Comparison of ENCODE assay signal across 1 fruit fly cellular context in genomic region chrX:19622924-19623323, dm6.
TF ChIP-seq lines count a peak whose summit lies in the region.

Gene Naa20A, minus strand, starts transcription at chrX:19623074.
Gene MKP-4, plus strand, starts transcription at chrX:19623114.

TF ChIP-seq in whole organism, embryonic, 481 proteins besides CTCF, POLR2A, EP300 and RAD21 (continued from another document and continues in another):
- TF ChIP-seq slbo (GFP tag; IDR thresholded peaks at IDR 0.05; lab: Robert Waterston, UW) (no peak), CG2678 (tag; optimal IDR thresholded peaks at IDR 0.05; lab: Kevin White, UChicago) (no peak), CG17829 (tag; optimal IDR thresholded peaks at IDR 0.05; lab: Kevin White, UChicago) (peak; percentile 5), E2f1 (GFP tag; IDR thresholded peaks at IDR 0.05; lab: Robert Waterston, UW) (no peak), klu (GFP tag; IDR thresholded peaks at IDR 0.05; lab: Robert Waterston, UW) (no peak), CG16815 (GFP tag; optimal IDR thresholded peaks at IDR 0.05; lab: Kevin White, UChicago) (no peak), sima (GFP tag; optimal IDR thresholded peaks at IDR 0.05; lab: Kevin White, UChicago) (no peak), sens (GFP tag; lab: Kevin White, UChicago) (no peak), schlank (tag; optimal IDR thresholded peaks at IDR 0.05; lab: Kevin White, UChicago) (no peak), tll (GFP tag; optimal IDR thresholded peaks at IDR 0.05; lab: Kevin White, UChicago) (no peak), CG13775 (GFP tag; optimal IDR thresholded peaks at IDR 0.05; lab: Kevin White, UChicago) (no peak), Ets97D (GFP tag; optimal IDR thresholded peaks at IDR 0.05; lab: Kevin White, UChicago) (peak; percentile 49), Bteb2 (GFP tag; optimal IDR thresholded peaks at IDR 0.05; lab: Kevin White, UChicago) (no peak), Dip3 (GFP tag; optimal IDR thresholded peaks at IDR 0.05; lab: Kevin White, UChicago) (no peak), trem (tag; optimal IDR thresholded peaks at IDR 0.05; lab: Kevin White, UChicago) (peak; percentile 26), CG14667 (GFP tag; IDR thresholded peaks at IDR 0.05; lab: Robert Waterston, UW) (no peak), ash1 (GFP tag; optimal IDR thresholded peaks at IDR 0.05; lab: Kevin White, UChicago) (no peak), CG8388 (GFP tag; optimal IDR thresholded peaks at IDR 0.05; lab: Kevin White, UChicago) (no peak), tup (GFP tag; optimal IDR thresholded peaks at IDR 0.05; lab: Kevin White, UChicago) (no peak), CG12659 (GFP tag; optimal IDR thresholded peaks at IDR 0.05; lab: Kevin White, UChicago) (peak; percentile 36), nerfin-1 (tag; optimal IDR thresholded peaks at IDR 0.05; lab: Kevin White, UChicago) (peak; percentile 38), exex (tag; optimal IDR thresholded peaks at IDR 0.05; lab: Kevin White, UChicago) (no peak), CG43689 (GFP tag; IDR thresholded peaks at IDR 0.05; lab: Robert Waterston, UW) (no peak), pita (GFP tag; optimal IDR thresholded peaks at IDR 0.05; lab: Kevin White, UChicago) (no peak), CG30020 (tag; optimal IDR thresholded peaks at IDR 0.05; lab: Kevin White, UChicago) (no peak), HmgZ (tag; optimal IDR thresholded peaks at IDR 0.05; lab: Kevin White, UChicago) (peak; percentile 34), pnt (GFP tag; optimal IDR thresholded peaks at IDR 0.05; lab: Kevin White, UChicago) (no peak), BtbVII (GFP tag; optimal IDR thresholded peaks at IDR 0.05; lab: Kevin White, UChicago) (no peak), oc (tag; optimal IDR thresholded peaks at IDR 0.05; lab: Kevin White, UChicago) (no peak), CG1792 (GFP tag; optimal IDR thresholded peaks at IDR 0.05; lab: Kevin White, UChicago) (no peak), D19B (GFP tag; optimal IDR thresholded peaks at IDR 0.05; lab: Kevin White, UChicago) (no peak), CG12236 (GFP tag; optimal IDR thresholded peaks at IDR 0.05; lab: Kevin White, UChicago) (no peak), CG13624 (GFP tag; optimal IDR thresholded peaks at IDR 0.05; lab: Kevin White, UChicago) (peak; percentile 31), CG13287 (GFP tag; IDR thresholded peaks at IDR 0.05; lab: Robert Waterston, UW; ENCODE audit: partially characterized antibody) (peak; percentile 82), E2f2 (GFP tag; IDR thresholded peaks at IDR 0.05; lab: Robert Waterston, UW) (peak; percentile 61; the same call in 1 of the 2 replicates), CG6683 (GFP tag; optimal IDR thresholded peaks at IDR 0.05; lab: Kevin White, UChicago) (no peak), nmo (GFP tag; optimal IDR thresholded peaks at IDR 0.05; lab: Kevin White, UChicago) (peak; percentile 12), HLH4C (GFP tag; IDR thresholded peaks at IDR 0.05; lab: Robert Waterston, UW; ENCODE audit: partially characterized antibody) (peak; percentile 73), HLHmδ (GFP tag; optimal IDR thresholded peaks at IDR 0.05; lab: Kevin White, UChicago) (no peak), NFAT (GFP tag; IDR thresholded peaks at IDR 0.05; lab: Robert Waterston, UW) (0 out of 2 replicates have a peak, but pooled peaks have one; percentile 14), amos (GFP tag; IDR thresholded peaks at IDR 0.05; lab: Robert Waterston, UW; ENCODE audit: partially characterized antibody) (peak; percentile 81), tna (GFP tag; IDR thresholded peaks at IDR 0.05; lab: Robert Waterston, UW; ENCODE audit: partially characterized antibody) (peak; percentile 60), CG34376 (GFP tag; optimal IDR thresholded peaks at IDR 0.05; lab: Kevin White, UChicago) (peak; percentile 14), CG31365 (tag; optimal IDR thresholded peaks at IDR 0.05; lab: Kevin White, UChicago) (no peak), Ptx1 (GFP tag; IDR thresholded peaks at IDR 0.05; lab: Robert Waterston, UW) (no peak), B-H2 (GFP tag; optimal IDR thresholded peaks at IDR 0.05; lab: Kevin White, UChicago) (no peak), CG4617 (GFP tag; optimal IDR thresholded peaks at IDR 0.05; lab: Kevin White, UChicago; ENCODE audit: borderline replicate concordance) (peak; percentile 52), CG15601 (tag; optimal IDR thresholded peaks at IDR 0.05; lab: Kevin White, UChicago) (no peak), CG10209 (GFP tag; optimal IDR thresholded peaks at IDR 0.05; lab: Kevin White, UChicago) (no peak), prd (optimal IDR thresholded peaks at IDR 0.05; lab: Kevin White, UChicago) (no peak), prd (GFP tag; IDR thresholded peaks at IDR 0.05; lab: Robert Waterston, UW) (no peak), mirr (GFP tag; optimal IDR thresholded peaks at IDR 0.05; lab: Kevin White, UChicago) (no peak), NC2β (GFP tag; optimal IDR thresholded peaks at IDR 0.05; lab: Kevin White, UChicago) (no peak), CG11696 (GFP tag; IDR thresholded peaks at IDR 0.05; lab: Robert Waterston, UW) (peak; percentile 52; the same call in 1 of the 2 replicates), CG9797 (GFP tag; optimal IDR thresholded peaks at IDR 0.05; lab: Kevin White, UChicago) (peak; percentile 83), CG16779 (GFP tag; IDR thresholded peaks at IDR 0.05; lab: Robert Waterston, UW) (no peak), CG7839 (tag; optimal IDR thresholded peaks at IDR 0.05; lab: Kevin White, UChicago) (no peak), CG1529 (GFP tag; optimal IDR thresholded peaks at IDR 0.05; lab: Kevin White, UChicago) (no peak), gsb (GFP tag; IDR thresholded peaks at IDR 0.05; lab: Robert Waterston, UW) (no peak), dati (GFP tag; IDR thresholded peaks at IDR 0.05; lab: Robert Waterston, UW) (no peak), repo (GFP tag; optimal IDR thresholded peaks at IDR 0.05; lab: Kevin White, UChicago) (no peak), cwo (GFP tag; optimal IDR thresholded peaks at IDR 0.05; lab: Kevin White, UChicago) (no peak), Ada2b (GFP tag; IDR thresholded peaks at IDR 0.05; lab: Robert Waterston, UW) (no peak), chn (GFP tag; optimal IDR thresholded peaks at IDR 0.05; lab: Kevin White, UChicago) (no peak), otp (GFP tag; IDR thresholded peaks at IDR 0.05; lab: Robert Waterston, UW) (no peak), BEAF-32 (GFP tag; optimal IDR thresholded peaks at IDR 0.05; lab: Kevin White, UChicago) (peak; percentile 76), Rx (GFP tag; IDR thresholded peaks at IDR 0.05; lab: Robert Waterston, UW) (no peak), Dad (GFP tag; optimal IDR thresholded peaks at IDR 0.05; lab: Kevin White, UChicago) (no peak), CG7928 (GFP tag; optimal IDR thresholded peaks at IDR 0.05; lab: Kevin White, UChicago) (no peak), slp2 (GFP tag; optimal IDR thresholded peaks at IDR 0.05; lab: Kevin White, UChicago) (no peak), Opbp (GFP tag; IDR thresholded peaks at IDR 0.05; lab: Robert Waterston, UW; ENCODE audit: partially characterized antibody) (peak; percentile 76), MTF-1 (GFP tag; optimal IDR thresholded peaks at IDR 0.05; lab: Kevin White, UChicago; ENCODE audit: borderline replicate concordance) (no peak), Gsc (GFP tag; IDR thresholded peaks at IDR 0.05; lab: Robert Waterston, UW) (no peak), crc (GFP tag; optimal IDR thresholded peaks at IDR 0.05; lab: Kevin White, UChicago) (no peak), salm (tag; optimal IDR thresholded peaks at IDR 0.05; lab: Kevin White, UChicago) (no peak), Fer1 (GFP tag; optimal IDR thresholded peaks at IDR 0.05; lab: Kevin White, UChicago) (peak; percentile 5), CG14860 (GFP tag; IDR thresholded peaks at IDR 0.05; lab: Robert Waterston, UW; ENCODE audit: partially characterized antibody) (peak; percentile 59; the same call in 2 of the 3 replicates), CG15479 (GFP tag; optimal IDR thresholded peaks at IDR 0.05; lab: Kevin White, UChicago) (no peak), Trl (optimal IDR thresholded peaks at IDR 0.05; lab: Kevin White, UChicago) (no peak), Trl (GFP tag; optimal IDR thresholded peaks at IDR 0.05; lab: Kevin White, UChicago) (no peak), Tbp (GFP tag; optimal IDR thresholded peaks at IDR 0.05; lab: Kevin White, UChicago) (no peak), CG4854 (GFP tag; optimal IDR thresholded peaks at IDR 0.05; lab: Kevin White, UChicago) (no peak), sna (GFP tag; IDR thresholded peaks at IDR 0.05; lab: Robert Waterston, UW; ENCODE audit: partially characterized antibody) (peak; percentile 71; the same call in 1 of the 2 replicates), Six4 (GFP tag; optimal IDR thresholded peaks at IDR 0.05; lab: Kevin White, UChicago) (no peak), mld (GFP tag; IDR thresholded peaks at IDR 0.05; lab: Robert Waterston, UW; ENCODE audit: partially characterized antibody) (peak; percentile 76; the same call in 2 of the 3 replicates), Hr78 (GFP tag; optimal IDR thresholded peaks at IDR 0.05; lab: Kevin White, UChicago) (no peak), crp (GFP tag; optimal IDR thresholded peaks at IDR 0.05; lab: Kevin White, UChicago) (peak in 1 of 2 experiments; percentile 69), CG1233 (GFP tag; optimal IDR thresholded peaks at IDR 0.05; lab: Kevin White, UChicago) (no peak), C15 (GFP tag; IDR thresholded peaks at IDR 0.05; lab: Robert Waterston, UW) (no peak), stwl (tag; optimal IDR thresholded peaks at IDR 0.05; lab: Kevin White, UChicago) (peak; percentile 48), Dll (GFP tag; IDR thresholded peaks at IDR 0.05; lab: Robert Waterston, UW; ENCODE audit: partially characterized antibody) (peak; percentile 73), Mes4 (GFP tag; optimal IDR thresholded peaks at IDR 0.05; lab: Kevin White, UChicago) (no peak), CG18262 (tag; optimal IDR thresholded peaks at IDR 0.05; lab: Kevin White, UChicago) (no peak), CG3995 (GFP tag; optimal IDR thresholded peaks at IDR 0.05; lab: Kevin White, UChicago) (no peak), Doc3 (GFP tag; IDR thresholded peaks at IDR 0.05; lab: Robert Waterston, UW; ENCODE audit: partially characterized antibody) (peak; percentile 58; the same call in 1 of the 3 replicates), pfk (GFP tag; optimal IDR thresholded peaks at IDR 0.05; lab: Kevin White, UChicago) (peak; percentile 23), gfzf (GFP tag; optimal IDR thresholded peaks at IDR 0.05; lab: Kevin White, UChicago) (peak; percentile 62), HLH54F (GFP tag; optimal IDR thresholded peaks at IDR 0.05; lab: Kevin White, UChicago) (no peak), bbx (GFP tag; IDR thresholded peaks at IDR 0.05; lab: Robert Waterston, UW; ENCODE audit: partially characterized antibody) (peak; percentile 76), mam (GFP tag; optimal IDR thresholded peaks at IDR 0.05; lab: Kevin White, UChicago) (no peak), zfh1 (GFP tag; IDR thresholded peaks at IDR 0.05; lab: Robert Waterston, UW) (no peak), eve (GFP tag; optimal IDR thresholded peaks at IDR 0.05; lab: Kevin White, UChicago) (no peak), CG15073 (GFP tag; optimal IDR thresholded peaks at IDR 0.05; lab: Kevin White, UChicago) (no peak), ara (GFP tag; IDR thresholded peaks at IDR 0.05; lab: Robert Waterston, UW) (no peak), unpg (GFP tag; optimal IDR thresholded peaks at IDR 0.05; lab: Kevin White, UChicago) (no peak), CG30403 (GFP tag; optimal IDR thresholded peaks at IDR 0.05; lab: Kevin White, UChicago) (no peak), rib (GFP tag; IDR thresholded peaks at IDR 0.05; lab: Robert Waterston, UW) (no peak), CG34224 (GFP tag; IDR thresholded peaks at IDR 0.05; lab: Robert Waterston, UW; ENCODE audit: partially characterized antibody) (peak; percentile 70), CG5245 (GFP tag; optimal IDR thresholded peaks at IDR 0.05; lab: Kevin White, UChicago) (no peak), Kr (GFP tag; optimal IDR thresholded peaks at IDR 0.05; lab: Kevin White, UChicago) (no peak), CG31388 (GFP tag; optimal IDR thresholded peaks at IDR 0.05; lab: Kevin White, UChicago) (no peak), CG10462 (GFP tag; optimal IDR thresholded peaks at IDR 0.05; lab: Kevin White, UChicago) (no peak), Sin3A (optimal IDR thresholded peaks at IDR 0.05; lab: Kevin White, UChicago) (no peak), CG9932 (GFP tag; IDR thresholded peaks at IDR 0.05; lab: Robert Waterston, UW) (peak; percentile 35; the same call in 1 of the 2 replicates), CoRest (tag; optimal IDR thresholded peaks at IDR 0.05; lab: Kevin White, UChicago) (no peak), Max (GFP tag; optimal IDR thresholded peaks at IDR 0.05; lab: Kevin White, UChicago) (no peak), Xbp1 (GFP tag; optimal IDR thresholded peaks at IDR 0.05; lab: Kevin White, UChicago) (no peak), az2 (GFP tag; optimal IDR thresholded peaks at IDR 0.05; lab: Kevin White, UChicago) (no peak), knrl (GFP tag; IDR thresholded peaks at IDR 0.05; lab: Robert Waterston, UW; ENCODE audit: partially characterized antibody) (peak; percentile 68), MBD-R2 (GFP tag; IDR thresholded peaks at IDR 0.05; lab: Robert Waterston, UW) (peak; percentile 95), cato (GFP tag; optimal IDR thresholded peaks at IDR 0.05; lab: Kevin White, UChicago; ENCODE audit: borderline replicate concordance) (no peak), Hr3 (GFP tag; optimal IDR thresholded peaks at IDR 0.05; lab: Kevin White, UChicago) (no peak), fd64A (GFP tag; optimal IDR thresholded peaks at IDR 0.05; lab: Kevin White, UChicago) (no peak), Med (GFP tag; lab: Kevin White, UChicago) (peak; percentile 87), CG17359 (tag; optimal IDR thresholded peaks at IDR 0.05; lab: Kevin White, UChicago) (no peak), CG16813 (GFP tag; IDR thresholded peaks at IDR 0.05; lab: Robert Waterston, UW; ENCODE audit: partially characterized antibody) (peak; percentile 68), Myb (GFP tag; optimal IDR thresholded peaks at IDR 0.05; lab: Kevin White, UChicago) (peak; percentile 16), corto (GFP tag; optimal IDR thresholded peaks at IDR 0.05; lab: Kevin White, UChicago) (no peak), CG12391 (tag; optimal IDR thresholded peaks at IDR 0.05; lab: Kevin White, UChicago) (no peak), CG2129 (GFP tag; IDR thresholded peaks at IDR 0.05; lab: Robert Waterston, UW; ENCODE audit: partially characterized antibody) (peak; percentile 28; the same call in 1 of the 2 replicates), CG14441 (GFP tag; IDR thresholded peaks at IDR 0.05; lab: Robert Waterston, UW) (no peak), emc (GFP tag; optimal IDR thresholded peaks at IDR 0.05; lab: Kevin White, UChicago) (no peak), Elba2 (GFP tag; optimal IDR thresholded peaks at IDR 0.05; lab: Kevin White, UChicago) (no peak)
